Worm (Caenorhabditis elegans) whole organism, L3 larva: ENCODE results near the gene spp-22.

Experiments used
- aly-2 ChIP-seq: fragments of 150-350 bp; optimal IDR thresholded peaks from 2 replicates; lab custom pipeline; 2014; ENCODE audit warnings: missing biosample characterization, missing genetic modification characterization
- elt-3 ChIP-seq, 3 experiments: fragments of 150-350 bp in 1 of 3; sonication (generic microtip) in 2 of 3; optimal IDR thresholded peaks; 2 replicates in 2 of 3; 4 replicates in 1 of 3; lab custom pipeline; 2014 to 2017; ENCODE audit warnings: missing biosample characterization in 3 of 3, missing genetic modification characterization in 3 of 3
- sea-2 ChIP-seq: fragments of 150-350 bp; sonication (generic microtip); optimal IDR thresholded peaks from 4 replicates; lab custom pipeline; 2014; ENCODE audit warnings: missing biosample characterization, missing genetic modification reagents, missing genetic modification characterization
- snpc-4 ChIP-seq: fragments of 150-350 bp; optimal IDR thresholded peaks from 2 replicates; lab custom pipeline; 2014; ENCODE audit warnings: missing biosample characterization, missing genetic modification characterization

- TF ChIP-seq elt-3 (tag; optimal IDR thresholded peaks at IDR 0.05; lab: Kevin White, UChicago) (no peak), aly-2 (tag; lab: Kevin White, UChicago) (no peak), sea-2 (GFP tag; lab: Kevin White, UChicago) (no peak), snpc-4 (peak; percentile 17)
Observed at ce11 chrX:7232158-7232822, 20.8 kb downstream of the spp-22 start.
